Worm (Caenorhabditis elegans): ENCODE results near the gene npp-23.

DNA sequence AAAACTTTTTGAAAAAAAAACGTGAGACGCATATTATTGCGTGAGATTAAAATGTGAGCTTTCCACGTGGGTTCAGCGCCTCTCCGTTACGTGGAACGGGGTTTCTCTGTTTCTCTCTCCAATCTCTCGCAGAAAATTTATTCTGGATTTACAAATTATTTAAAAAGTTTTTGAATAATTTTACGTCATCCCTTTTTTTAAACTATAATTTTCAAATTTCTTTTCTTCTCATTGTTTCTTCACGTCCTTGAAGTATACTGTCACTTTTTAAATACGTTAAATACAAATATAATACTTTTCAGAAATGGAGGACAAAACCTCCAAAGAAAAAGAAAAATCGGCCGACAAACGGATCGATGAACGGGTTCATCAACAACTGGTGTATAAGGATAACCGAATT is 42.0 kb downstream of the npp-23 start, which contains the start of gene T28C6.7:
- TF ChIP-seq set-16 (GFP tag; IDR thresholded peaks at IDR 0.05) (no peak), fkh-10 (GFP tag; optimal IDR thresholded peaks at IDR 0.05) (no peak), ZK546.5 (tag; optimal IDR thresholded peaks at IDR 0.05) (no peak), fos-1 (tag; optimal IDR thresholded peaks at IDR 0.05) (no peak), ama-1 (optimal IDR thresholded peaks at IDR 0.05) (no peak), lin-15B (tag; optimal IDR thresholded peaks at IDR 0.05) (no peak), R02D3.7 (tag; optimal IDR thresholded peaks at IDR 0.05) (no peak), snpc-4 (tag; optimal IDR thresholded peaks at IDR 0.05) (no peak)

Data from whole organism, L4 larva.